Fruit fly (Drosophila melanogaster) whole organism, embryonic: Measurements from ENCODE around the gene barr.

Experiments used
- Awh ChIP-seq: fragments of 200-800 bp; sonication (Bioruptor generic); IDR thresholded peaks from 2 replicates; pipeline ENCODE4, ENCODE4 v1.3.6; 2022; ENCODE audit warnings: missing biosample characterization, missing genetic modification characterization
- CG1024 ChIP-seq: fragments of 200-800 bp; sonication (Bioruptor generic); IDR thresholded peaks from 2 replicates; pipeline ENCODE4 v1.3.6; 2022; ENCODE audit warnings: missing biosample characterization, missing genetic modification characterization
- CG11085 ChIP-seq: fragments of 200-800 bp; sonication (Bioruptor generic); IDR thresholded peaks from 2 replicates; pipeline ENCODE4 v1.3.6; 2022; ENCODE audit warnings: missing biosample characterization, missing genetic modification characterization
- CG11456 ChIP-seq: fragments of 200-800 bp; sonication (Bioruptor generic); IDR thresholded peaks from 3 replicates; pipeline ENCODE4 v1.3.6; 2022; ENCODE audit warnings: missing biosample characterization, missing genetic modification characterization
- CG11504 ChIP-seq: fragments of 200-800 bp; sonication (Bioruptor generic); optimal IDR thresholded peaks from 3 replicates; lab custom pipeline; 2019; ENCODE audit warnings: missing biosample characterization, mild to moderate bottlenecking, missing genetic modification characterization, moderate library complexity
- CG11696 ChIP-seq: fragments of 200-800 bp; sonication (Bioruptor generic); IDR thresholded peaks from 2 replicates; pipeline ENCODE4 v1.3.6; 2022; ENCODE audit warnings: missing biosample characterization, missing genetic modification characterization
- CG13287 ChIP-seq: fragments of 200-800 bp; sonication (Bioruptor generic); IDR thresholded peaks from 2 replicates; pipeline ENCODE4 v1.3.6; 2022; ENCODE audit warnings: missing biosample characterization, missing genetic modification characterization; ENCODE audit not compliant: partially characterized antibody
- CG15269 ChIP-seq: fragments of 200-800 bp; sonication (Bioruptor generic); optimal IDR thresholded peaks from 2 replicates; lab custom pipeline; 2018; ENCODE audit warnings: missing biosample characterization, mild to moderate bottlenecking, missing genetic modification characterization, moderate library complexity
- CG15514 ChIP-seq: fragments of 200-800 bp; sonication (Bioruptor generic); optimal IDR thresholded peaks from 3 replicates; lab custom pipeline; 2017; ENCODE audit warnings: missing biosample characterization, missing genetic modification characterization, mild to moderate bottlenecking, moderate library complexity, missing genetic modification reagents
- CG1603 ChIP-seq: fragments of 200-800 bp; sonication (Bioruptor generic); optimal IDR thresholded peaks from 2 replicates; lab custom pipeline; 2019; ENCODE audit warnings: missing biosample characterization, mild to moderate bottlenecking, missing genetic modification characterization, moderate library complexity
- CG1647 ChIP-seq: fragments of 200-800 bp; sonication (Bioruptor generic); optimal IDR thresholded peaks from 3 replicates; lab custom pipeline; 2016; ENCODE audit warnings: missing biosample characterization, missing genetic modification characterization
- CG18011 ChIP-seq: fragments of 200-800 bp; sonication (Bioruptor generic); optimal IDR thresholded peaks from 2 replicates; lab custom pipeline; 2017; ENCODE audit warnings: missing biosample characterization, missing genetic modification characterization, mild to moderate bottlenecking, moderate library complexity, missing genotype
- CG2120 ChIP-seq: fragments of 200-800 bp; sonication (Bioruptor generic); optimal IDR thresholded peaks from 3 replicates; lab custom pipeline; 2016; ENCODE audit warnings: missing biosample characterization, missing genetic modification characterization
- CG2199 ChIP-seq: fragments of 200-800 bp; sonication (Bioruptor generic); IDR thresholded peaks from 3 replicates; pipeline ENCODE4 v1.3.6; 2022; ENCODE audit warnings: missing biosample characterization, missing genetic modification characterization
- CG34224 ChIP-seq: fragments of 200-800 bp; sonication (Bioruptor generic); IDR thresholded peaks from 3 replicates; pipeline ENCODE4 v1.3.6; 2022; ENCODE audit warnings: missing biosample characterization, missing genetic modification characterization; ENCODE audit not compliant: partially characterized antibody
- CG4707 ChIP-seq: fragments of 200-800 bp; sonication (Bioruptor generic); optimal IDR thresholded peaks from 2 replicates; lab custom pipeline; 2018; ENCODE audit warnings: missing biosample characterization, mild to moderate bottlenecking, missing genetic modification characterization, moderate library complexity
- CG4730 ChIP-seq: fragments of 200-800 bp; sonication (Bioruptor generic); IDR thresholded peaks from 2 replicates; pipeline ENCODE4 v1.3.6; 2022; ENCODE audit warnings: missing biosample characterization, missing genetic modification characterization
- CG8290 ChIP-seq, 3 experiments: fragments of 200-800 bp; sonication (Bioruptor generic); optimal IDR thresholded peaks; 2 replicates each; lab custom pipeline; 2016 to 2019; ENCODE audit warnings: missing biosample characterization in 3 of 3, missing genetic modification characterization in 3 of 3, mild to moderate bottlenecking in 2 of 3, moderate library complexity in 1 of 3
- CTCF ChIP-seq: fragments of 200-800 bp; sonication (Bioruptor generic); optimal IDR thresholded peaks from 2 replicates; lab custom pipeline; 2017; ENCODE audit warnings: missing biosample characterization, mild to moderate bottlenecking, missing genetic modification characterization, moderate library complexity
- CkIIα-i1 ChIP-seq: fragments of 200-800 bp; sonication (Bioruptor generic); IDR thresholded peaks from 2 replicates; pipeline ENCODE4 v1.3.6; 2022; ENCODE audit warnings: missing biosample characterization, missing genetic modification characterization
- Deaf1 ChIP-seq: fragments of 200-800 bp; optimal IDR thresholded peaks from 3 replicates; lab custom pipeline; 2019; ENCODE audit warnings: missing biosample characterization, mild to moderate bottlenecking, missing genetic modification characterization, moderate library complexity
- Dref ChIP-seq: fragments of 200-800 bp; sonication (Bioruptor generic); IDR thresholded peaks from 2 replicates; pipeline ENCODE4 v1.3.6; 2022; ENCODE audit warnings: missing biosample characterization, missing genetic modification characterization
- Gsc ChIP-seq: fragments of 200-800 bp; sonication (Bioruptor generic); IDR thresholded peaks from 2 replicates; pipeline ENCODE4 v1.3.6; 2022; ENCODE audit warnings: missing biosample characterization, missing genetic modification characterization
- Hr39 ChIP-seq: fragments of >200 bp; optimal IDR thresholded peaks from 2 replicates; lab custom pipeline; 2017
- Mad ChIP-seq: fragments of 200-800 bp; sonication (Bioruptor generic); optimal IDR thresholded peaks from 2 replicates; lab custom pipeline; 2016; ENCODE audit warnings: missing biosample characterization, missing genetic modification characterization
- Med ChIP-seq: fragments of 200-800 bp; sonication (Bioruptor generic); peaks from one replicate; lab custom pipeline; 2016; ENCODE audit warnings: missing biosample characterization, missing genetic modification characterization, mild to moderate bottlenecking, inconsistent platforms, moderate library complexity
- NFAT ChIP-seq: fragments of 200-800 bp; sonication (Bioruptor generic); IDR thresholded peaks from 2 replicates; pipeline ENCODE4 v1.3.6; 2022; ENCODE audit warnings: missing biosample characterization, missing genetic modification characterization
- Opbp ChIP-seq: fragments of 200-800 bp; sonication (Bioruptor generic); IDR thresholded peaks from 3 replicates; pipeline ENCODE4 v1.3.6; 2022; ENCODE audit warnings: missing biosample characterization, missing genetic modification characterization; ENCODE audit not compliant: partially characterized antibody
- Ptx1 ChIP-seq: fragments of 200-800 bp; sonication (Bioruptor generic); IDR thresholded peaks from 2 replicates; pipeline ENCODE4 v1.3.6; 2022; ENCODE audit warnings: missing biosample characterization, missing genetic modification characterization
- amos ChIP-seq: fragments of 200-800 bp; sonication (Bioruptor generic); IDR thresholded peaks from 2 replicates; pipeline ENCODE4 v1.3.6; 2022; ENCODE audit warnings: missing biosample characterization, missing genetic modification characterization; ENCODE audit not compliant: partially characterized antibody
- ara ChIP-seq: fragments of 200-800 bp; sonication (Bioruptor generic); IDR thresholded peaks from 2 replicates; pipeline ENCODE4 v1.3.6; 2022; ENCODE audit warnings: missing biosample characterization, missing genetic modification characterization
- ato ChIP-seq: fragments of 200-800 bp; sonication (Bioruptor generic); IDR thresholded peaks from 2 replicates; pipeline ENCODE4 v1.3.6; 2022; ENCODE audit warnings: missing biosample characterization, missing genetic modification characterization; ENCODE audit not compliant: partially characterized antibody
- bbx ChIP-seq: fragments of 200-800 bp; sonication (Bioruptor generic); IDR thresholded peaks from 2 replicates; pipeline ENCODE4 v1.3.6; 2022; ENCODE audit warnings: missing biosample characterization, missing genetic modification characterization; ENCODE audit not compliant: partially characterized antibody
- cg ChIP-seq: fragments of 200-800 bp; sonication (Bioruptor generic); optimal IDR thresholded peaks from 3 replicates; lab custom pipeline; 2019; ENCODE audit warnings: missing biosample characterization, mild to moderate bottlenecking, missing genetic modification characterization, moderate library complexity
- ci ChIP-seq: fragments of 200-800 bp; sonication (Bioruptor generic); IDR thresholded peaks from 3 replicates; pipeline ENCODE4 v1.3.6; 2022; ENCODE audit warnings: missing biosample characterization, missing genetic modification characterization
- her ChIP-seq: fragments of 200-800 bp; sonication (Bioruptor generic); optimal IDR thresholded peaks from 2 replicates; lab custom pipeline; 2016; ENCODE audit warnings: missing biosample characterization, missing genetic modification characterization
- kah ChIP-seq: fragments of 200-800 bp; sonication (Bioruptor generic); optimal IDR thresholded peaks from 2 replicates; lab custom pipeline; 2018; ENCODE audit warnings: missing biosample characterization, mild to moderate bottlenecking, missing genetic modification characterization
- kni ChIP-seq: fragments of 200-800 bp; sonication (Bioruptor generic); optimal IDR thresholded peaks from 3 replicates; lab custom pipeline; 2017; ENCODE audit warnings: mild to moderate bottlenecking, missing biosample characterization, missing genetic modification reagents, missing genetic modification characterization
- lmd ChIP-seq: fragments of 200-800 bp; sonication (Bioruptor generic); IDR thresholded peaks from 2 replicates; pipeline ENCODE4 v1.3.6; 2022; ENCODE audit warnings: missing biosample characterization, missing genetic modification characterization
- mld ChIP-seq: fragments of 200-800 bp; sonication (Bioruptor generic); IDR thresholded peaks from 3 replicates; pipeline ENCODE4 v1.3.6; 2022; ENCODE audit warnings: missing biosample characterization, missing genetic modification characterization; ENCODE audit not compliant: partially characterized antibody
- peb ChIP-seq: fragments of 200-800 bp; sonication (Bioruptor generic); IDR thresholded peaks from 2 replicates; pipeline ENCODE4 v1.3.6; 2022; ENCODE audit warnings: missing biosample characterization, missing genetic modification characterization
- slbo ChIP-seq: fragments of 200-800 bp; sonication (Bioruptor generic); IDR thresholded peaks from 2 replicates; pipeline ENCODE4 v1.3.6; 2022; ENCODE audit warnings: missing biosample characterization, missing genetic modification characterization
- sob ChIP-seq: fragments of 200-800 bp; sonication (Bioruptor generic); IDR thresholded peaks from 2 replicates; pipeline ENCODE4 v1.3.6; 2022; ENCODE audit warnings: missing biosample characterization, missing genetic modification characterization
- stc ChIP-seq: fragments of 200-800 bp; sonication (Bioruptor generic); IDR thresholded peaks from 2 replicates; pipeline ENCODE4 v1.3.6; 2022; ENCODE audit warnings: missing biosample characterization, missing genetic modification characterization
- stwl ChIP-seq: fragments of 200-800 bp; sonication (Bioruptor generic); optimal IDR thresholded peaks from 3 replicates; lab custom pipeline; 2018; ENCODE audit warnings: missing biosample characterization, mild to moderate bottlenecking, missing genetic modification characterization, moderate library complexity
- tna ChIP-seq: fragments of 200-800 bp; sonication (Bioruptor generic); IDR thresholded peaks from 2 replicates; pipeline ENCODE4 v1.3.6; 2022; ENCODE audit warnings: missing biosample characterization, missing genetic modification characterization; ENCODE audit not compliant: partially characterized antibody
- toy ChIP-seq: fragments of 200-800 bp; sonication (Bioruptor generic); IDR thresholded peaks from 2 replicates; pipeline ENCODE4 v1.3.6; 2022; ENCODE audit warnings: missing biosample characterization, missing genetic modification characterization
- z ChIP-seq: fragments of 200-800 bp; sonication (Bioruptor generic); IDR thresholded peaks from 3 replicates; pipeline ENCODE4 v1.3.6; 2022; ENCODE audit warnings: missing biosample characterization, missing genetic modification characterization
- zen ChIP-seq: fragments of 200-800 bp; sonication (Bioruptor generic); optimal IDR thresholded peaks from 3 replicates; lab custom pipeline; 2018; ENCODE audit warnings: missing biosample characterization, mild to moderate bottlenecking, missing genetic modification characterization, moderate library complexity

Gene barr

DNA sequence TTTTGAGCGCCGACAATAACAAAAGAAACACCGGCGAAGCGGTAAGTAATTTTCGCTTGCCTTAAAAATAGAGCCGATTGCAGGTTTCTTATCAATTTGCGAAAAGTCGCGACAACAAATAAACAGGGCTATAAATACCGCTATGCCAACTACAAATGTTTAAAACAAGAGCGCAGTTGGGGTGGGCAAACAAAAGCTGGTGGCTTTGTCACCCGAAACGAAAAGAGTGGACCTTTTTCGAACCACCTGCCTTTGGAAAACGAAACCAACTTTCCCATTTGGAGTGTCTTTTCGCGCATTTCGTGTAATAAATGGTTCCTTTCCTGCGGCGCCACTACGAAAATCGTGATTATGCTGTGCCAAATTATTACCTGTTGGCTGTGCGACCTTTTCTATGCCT lies 37.0 kb upstream of the barr start (continued):
- TF ChIP-seq bbx (GFP tag; lab: Robert Waterston, UW) (peak; percentile 10; the same call in 1 of the 2 replicates), Med (GFP tag; lab: Kevin White, UChicago) (peak; percentile 67), toy (GFP tag; lab: Robert Waterston, UW) (no peak), CG11456 (GFP tag; lab: Robert Waterston, UW) (0 out of 3 replicates have a peak, but pooled peaks have one; percentile 30), CG18011 (peak; percentile 96), kah (GFP tag; lab: Kevin White, UChicago) (peak; percentile 73), stwl (tag; lab: Kevin White, UChicago) (peak; percentile 57), slbo (GFP tag; lab: Robert Waterston, UW) (peak; percentile 24; the same call in 1 of the 2 replicates), Mad (GFP tag; lab: Kevin White, UChicago) (no peak), sob (GFP tag; lab: Robert Waterston, UW) (peak; percentile 13; the same call in 1 of the 2 replicates), lmd (GFP tag; lab: Robert Waterston, UW) (0 out of 2 replicates have a peak, but pooled peaks have one; percentile 7), Ptx1 (GFP tag; lab: Robert Waterston, UW) (peak; percentile 11; the same call in 1 of the 2 replicates), Opbp (GFP tag; lab: Robert Waterston, UW) (0 out of 3 replicates have a peak, but pooled peaks have one; percentile 21), ci (0 out of 3 replicates have a peak, but pooled peaks have one; percentile 8), amos (GFP tag; lab: Robert Waterston, UW) (0 out of 2 replicates have a peak, but pooled peaks have one; percentile 20), CG1603 (tag; lab: Kevin White, UChicago) (peak; percentile 37), CG2120 (GFP tag; lab: Kevin White, UChicago) (peak; percentile 3), CG11085 (GFP tag; lab: Robert Waterston, UW) (no peak), CG34224 (0 out of 3 replicates have a peak, but pooled peaks have one; percentile 1), zen (tag; lab: Kevin White, UChicago) (peak; percentile 34), her (GFP tag; lab: Kevin White, UChicago) (peak; percentile 2), CG15269 (tag; lab: Kevin White, UChicago) (peak; percentile 27), CTCF (GFP tag; lab: Kevin White, UChicago) (peak; percentile 38), CG2199 (GFP tag; lab: Robert Waterston, UW) (peak; percentile 63; the same call in 1 of the 3 replicates), CG15514 (GFP tag; lab: Kevin White, UChicago) (peak; percentile 2)

DNA sequence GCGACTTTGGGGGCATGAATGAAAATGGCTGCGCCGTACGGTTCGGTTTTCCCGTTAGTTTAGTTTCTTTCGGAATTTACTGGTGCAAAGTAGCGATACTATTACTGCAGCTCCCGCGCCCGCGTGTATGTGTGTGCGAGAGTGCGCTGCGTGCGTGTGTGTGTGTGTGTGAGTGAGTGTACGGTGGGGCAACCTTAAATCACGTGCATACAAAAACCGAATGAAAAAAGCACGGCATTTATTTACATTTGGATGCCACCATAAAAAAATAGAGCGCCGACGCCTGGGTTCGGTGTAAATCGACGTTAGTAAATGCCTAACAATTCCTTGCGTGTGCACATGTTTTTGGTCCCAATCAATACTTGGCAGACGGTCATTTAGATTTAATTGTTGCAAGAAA lies 36.6 kb upstream of the barr start:
- TF ChIP-seq peb (GFP tag; lab: Robert Waterston, UW), result no peak
- TF ChIP-seq CG11696 (GFP tag; lab: Robert Waterston, UW), result 0 out of 2 replicates have a peak, but pooled peaks have one; percentile 11
- no peak for TF ChIP-seq Awh (GFP tag; lab: Robert Waterston, UW)
- peak; percentile 17; the same call in 1 of the 2 replicates for TF ChIP-seq stc (GFP tag; lab: Robert Waterston, UW)
- TF ChIP-seq z (GFP tag; lab: Robert Waterston, UW), result 0 out of 3 replicates have a peak, but pooled peaks have one; percentile 40
- TF ChIP-seq CG4707, result peak; percentile 87
- no peak for TF ChIP-seq mld (GFP tag; lab: Robert Waterston, UW)
- peak; percentile 63 for TF ChIP-seq Deaf1 (tag; lab: Kevin White, UChicago)
- TF ChIP-seq Hr39 (lab: Kevin White, UChicago), result peak; percentile 94
- no peak for TF ChIP-seq NFAT
- TF ChIP-seq Dref (GFP tag; lab: Robert Waterston, UW), result 0 out of 2 replicates have a peak, but pooled peaks have one; percentile 31
- TF ChIP-seq Mad (GFP tag; lab: Kevin White, UChicago), result no peak
- no peak for TF ChIP-seq Gsc (GFP tag; lab: Robert Waterston, UW)
- 0 out of 2 replicates have a peak, but pooled peaks have one; percentile 6 for TF ChIP-seq ato (GFP tag; lab: Robert Waterston, UW)
- TF ChIP-seq CG1647 (GFP tag; lab: Kevin White, UChicago), result no peak
- TF ChIP-seq cg (GFP tag; lab: Kevin White, UChicago), result peak; percentile 92
- TF ChIP-seq CkIIα-i1 (GFP tag; lab: Robert Waterston, UW), result no peak
- no peak for TF ChIP-seq CG8290 (GFP tag; optimal IDR thresholded peaks at IDR 0.05; lab: Kevin White, UChicago)
- TF ChIP-seq CG8290 (tag; optimal IDR thresholded peaks at IDR 0.05; lab: Kevin White, UChicago), result peak in 1 of 2 experiments; percentile 42
- no peak for TF ChIP-seq CG1024 (GFP tag; lab: Robert Waterston, UW)
- peak; percentile 9; the same call in 1 of the 2 replicates for TF ChIP-seq ara (GFP tag; lab: Robert Waterston, UW)
- no peak for TF ChIP-seq CG4730 (GFP tag; lab: Robert Waterston, UW)
- no peak for TF ChIP-seq CG11504 (tag; lab: Kevin White, UChicago)
- no peak for TF ChIP-seq CG13287 (GFP tag; lab: Robert Waterston, UW)
- peak; percentile 12; the same call in 1 of the 2 replicates for TF ChIP-seq tna (GFP tag; lab: Robert Waterston, UW)
- TF ChIP-seq kni (GFP tag; lab: Kevin White, UChicago), result peak; percentile 67
